Worm (Caenorhabditis elegans) whole organism, L4 larva: ENCODE data around the gene Y54F10AM.11.

ENCODE experiments used
- D1046.2 ChIP-seq: fragments of 200-800 bp; sonication (Bioruptor generic); IDR thresholded peaks from 2 replicates; pipeline ENCODE4 v1.3.6; 2022; ENCODE audit warnings: missing genetic modification characterization, missing compliant biosample characterization
- F26F4.8 ChIP-seq: fragments of 200-800 bp; sonication (Bioruptor generic); conservative IDR thresholded peaks from 2 replicates; pipeline ENCODE4 v1.3.6; 2022; ENCODE audit warnings: missing genetic modification characterization, missing compliant biosample characterization
- T20F7.1 ChIP-seq: fragments of 200-800 bp; sonication (Bioruptor generic); optimal IDR thresholded peaks from 2 replicates; lab custom pipeline; 2018; ENCODE audit warnings: mild to moderate bottlenecking, missing genetic modification characterization, missing compliant biosample characterization
- Y48G9A.11 ChIP-seq: fragments of 200-800 bp; sonication (Bioruptor generic); IDR thresholded peaks from 2 replicates; pipeline ENCODE4 v1.3.6; 2022; ENCODE audit warnings: missing genetic modification reagents, missing genetic modification characterization, missing compliant biosample characterization
- ZK337.2 ChIP-seq: fragments of 200-800 bp; sonication (Bioruptor generic); IDR thresholded peaks from 2 replicates; pipeline ENCODE4 v1.3.6; 2022; ENCODE audit warnings: missing genetic modification reagents, missing genetic modification characterization, missing compliant biosample characterization
- ZK546.5 ChIP-seq, 2 experiments: sonication (generic microtip); optimal IDR thresholded peaks; 2 replicates each; lab custom pipeline; 2017; ENCODE audit warnings: missing biosample characterization in 2 of 2, missing genetic modification characterization in 2 of 2
- aha-1 ChIP-seq: fragments of 150-350 bp; peaks from one replicate; lab custom pipeline; 2014; ENCODE audit warnings: missing biosample characterization, missing genetic modification characterization
- arid-1 ChIP-seq: fragments of 200-800 bp; sonication (Bioruptor generic); conservative IDR thresholded peaks from 2 replicates; pipeline ENCODE4 v1.3.6; 2022; ENCODE audit warnings: missing genetic modification reagents, missing genetic modification characterization, missing compliant biosample characterization
- attf-4 ChIP-seq: sonication (generic microtip); optimal IDR thresholded peaks from 3 replicates; lab custom pipeline; 2017; ENCODE audit warnings: missing biosample characterization, missing genetic modification characterization
- ceh-20 ChIP-seq: fragments of 200-800 bp; sonication (Bioruptor generic); IDR thresholded peaks from 2 replicates; pipeline ENCODE4 v1.3.6; 2022; ENCODE audit warnings: missing genetic modification reagents, missing genetic modification characterization, missing compliant biosample characterization
- ceh-44 ChIP-seq: fragments of 200-800 bp; sonication (Bioruptor generic); IDR thresholded peaks from 2 replicates; pipeline ENCODE4 v1.3.6; 2022; ENCODE audit warnings: missing genetic modification reagents, missing genetic modification characterization, missing compliant biosample characterization
- daf-12 ChIP-seq: fragments of 150-350 bp; optimal IDR thresholded peaks from 2 replicates; lab custom pipeline; 2014; ENCODE audit warnings: missing biosample characterization, missing genetic modification reagents, missing genetic modification characterization
- daf-16 ChIP-seq, 3 experiments: sonication (generic microtip); optimal IDR thresholded peaks; 2 replicates each; lab custom pipeline; 2016 to 2017; ENCODE audit warnings: missing genetic modification characterization in 3 of 3, missing genetic modification reagents in 3 of 3, mild to moderate bottlenecking in 2 of 3, missing compliant biosample characterization in 2 of 3, missing biosample characterization in 1 of 3, moderate library complexity in 1 of 3
- daf-19 ChIP-seq: fragments of 200-800 bp; sonication (Bioruptor generic); conservative IDR thresholded peaks from 2 replicates; pipeline ENCODE4 v1.3.6; 2022; ENCODE audit warnings: missing genetic modification characterization, missing compliant biosample characterization
- dmd-6 ChIP-seq: fragments of 200-800 bp; sonication (Bioruptor generic); IDR thresholded peaks from 2 replicates; pipeline ENCODE4 v1.3.6; 2022; ENCODE audit warnings: missing genetic modification reagents, missing genetic modification characterization, missing compliant biosample characterization
- dmd-8 ChIP-seq: fragments of 200-800 bp; sonication (Bioruptor generic); IDR thresholded peaks from 2 replicates; pipeline ENCODE4 v1.3.6; 2022; ENCODE audit warnings: missing genetic modification characterization, missing compliant biosample characterization
- dpl-1 ChIP-seq: fragments of 150-350 bp; optimal IDR thresholded peaks from 2 replicates; lab custom pipeline; 2014; ENCODE audit warnings: missing biosample characterization, missing genetic modification reagents, missing genetic modification characterization
- duxl-1 ChIP-seq: sonication (generic microtip); optimal IDR thresholded peaks from 2 replicates; lab custom pipeline; 2016; ENCODE audit warnings: mild to moderate bottlenecking, missing genetic modification characterization, moderate library complexity, missing compliant biosample characterization; ENCODE audit not compliant: poor library complexity
- hlh-30 ChIP-seq: sonication (generic microtip); optimal IDR thresholded peaks from 2 replicates; lab custom pipeline; 2017; ENCODE audit warnings: antibody characterized with exemption, mild to moderate bottlenecking, missing genetic modification characterization, missing compliant biosample characterization; ENCODE audit not compliant: insufficient read depth
- jun-1 ChIP-seq: fragments of 150-350 bp; optimal IDR thresholded peaks from 2 replicates; lab custom pipeline; 2014; ENCODE audit warnings: missing biosample characterization, missing genetic modification reagents, missing genetic modification characterization
- lin-15B ChIP-seq: fragments of 150-350 bp; sonication (generic microtip); optimal IDR thresholded peaks from 3 replicates; lab custom pipeline; 2014; ENCODE audit warnings: missing biosample characterization, missing genetic modification characterization
- lin-38 ChIP-seq: fragments of 200-800 bp; sonication (Bioruptor generic); IDR thresholded peaks from 2 replicates; pipeline ENCODE4 v1.3.6; 2022; ENCODE audit warnings: missing genetic modification reagents, missing genetic modification characterization, missing compliant biosample characterization
- lsy-2 ChIP-seq, 2 experiments: fragments of 150-350 bp in 1 of 2; sonication (generic microtip) in 1 of 2; optimal IDR thresholded peaks; 2 replicates each; lab custom pipeline; 2014 to 2017; ENCODE audit warnings: missing biosample characterization in 2 of 2, missing genetic modification characterization in 2 of 2
- mes-2 ChIP-seq: sonication (generic microtip); optimal IDR thresholded peaks from 2 replicates; lab custom pipeline; 2016; ENCODE audit warnings: missing genotype, mild to moderate bottlenecking, missing genetic modification characterization, missing compliant biosample characterization; ENCODE audit not compliant: poor library complexity, severe bottlenecking
- mxl-2 ChIP-seq: fragments of 200-800 bp; sonication (Bioruptor generic); conservative IDR thresholded peaks from 2 replicates; pipeline ENCODE4 v1.3.6; 2022; ENCODE audit warnings: missing genetic modification reagents, missing genetic modification characterization, missing compliant biosample characterization
- mxl-3 ChIP-seq: fragments of 200-800 bp; sonication (Bioruptor generic); optimal IDR thresholded peaks from 2 replicates; lab custom pipeline; 2018; ENCODE audit warnings: mild to moderate bottlenecking, missing genetic modification characterization, missing compliant biosample characterization
- nhr-10 ChIP-seq: fragments of 150-350 bp; optimal IDR thresholded peaks from 2 replicates; lab custom pipeline; 2014; ENCODE audit warnings: missing biosample characterization, missing genetic modification characterization
- nhr-11 ChIP-seq: fragments of 150-350 bp; optimal IDR thresholded peaks from 2 replicates; lab custom pipeline; 2014; ENCODE audit warnings: missing biosample characterization, missing genetic modification characterization
- nhr-237 ChIP-seq: sonication (generic microtip); optimal IDR thresholded peaks from 2 replicates; lab custom pipeline; 2017; ENCODE audit warnings: missing biosample characterization, missing genetic modification characterization
- nhr-41 ChIP-seq: fragments of 200-800 bp; sonication (Bioruptor generic); IDR thresholded peaks from 2 replicates; pipeline ENCODE4 v1.3.6; 2022; ENCODE audit warnings: missing genetic modification reagents, missing genetic modification characterization, missing compliant biosample characterization
- nhr-6 ChIP-seq: fragments of 150-350 bp; optimal IDR thresholded peaks from 2 replicates; lab custom pipeline; 2014; ENCODE audit warnings: missing biosample characterization, missing genetic modification characterization
- php-3 ChIP-seq: fragments of 200-800 bp; sonication (Bioruptor generic); IDR thresholded peaks from 2 replicates; pipeline ENCODE4 v1.3.6; 2022; ENCODE audit warnings: missing genetic modification reagents, missing genetic modification characterization, missing compliant biosample characterization
- sdz-12 ChIP-seq: fragments of 200-800 bp; sonication (Bioruptor generic); optimal IDR thresholded peaks from 2 replicates; lab custom pipeline; 2018; ENCODE audit warnings: mild to moderate bottlenecking, missing genetic modification characterization, missing compliant biosample characterization
- spr-1 ChIP-seq: sonication (generic microtip); optimal IDR thresholded peaks from 2 replicates; lab custom pipeline; 2016; ENCODE audit warnings: mild to moderate bottlenecking, missing genetic modification characterization, missing compliant biosample characterization
- spr-3 ChIP-seq: fragments of 200-800 bp; sonication (Bioruptor generic); optimal IDR thresholded peaks from 2 replicates; lab custom pipeline; 2018; ENCODE audit warnings: mild to moderate bottlenecking, missing genetic modification characterization, missing compliant biosample characterization
- tag-97 ChIP-seq: fragments of 200-800 bp; sonication (Bioruptor generic); IDR thresholded peaks from 2 replicates; pipeline ENCODE4 v1.3.6; 2022; ENCODE audit warnings: missing genetic modification characterization, missing compliant biosample characterization
- unc-62 ChIP-seq, 3 experiments: fragments of 150-350 bp in 1 of 3; sonication (generic microtip); optimal IDR thresholded peaks in 2 of 3; peaks in 1 of 3; 1 replicate in 1 of 3; 2 replicates in 2 of 3; lab custom pipeline; 2014 to 2017; ENCODE audit warnings: missing biosample characterization in 3 of 3, missing genetic modification characterization in 3 of 3, missing genetic modification reagents in 3 of 3, missing genotype in 1 of 3
- zip-11 ChIP-seq: fragments of 200-800 bp; sonication (Bioruptor generic); IDR thresholded peaks from 2 replicates; pipeline ENCODE4 v1.3.6; 2022; ENCODE audit warnings: missing genetic modification characterization, missing compliant biosample characterization

Gene Y54F10AM.11

ce11 chrIII:2532716-2533115, 31.1 kb downstream of the Y54F10AM.11 start (continued):
- TF ChIP-seq mes-2 (tag; lab: Kevin White, UChicago) (no peak), daf-12 (tag; lab: Kevin White, UChicago) (no peak), attf-4 (tag; lab: Kevin White, UChicago) (no peak), daf-19 (GFP tag; lab: Robert Waterston, UW) (no peak), dpl-1 (no peak), dmd-6 (GFP tag; lab: Robert Waterston, UW) (no peak), dmd-8 (GFP tag; lab: Robert Waterston, UW) (no peak), mxl-3 (GFP tag; lab: Kevin White, UChicago) (no peak), ceh-20 (GFP tag; lab: Robert Waterston, UW) (no peak), php-3 (GFP tag; lab: Robert Waterston, UW) (no peak), ZK337.2 (GFP tag; lab: Robert Waterston, UW) (no peak), daf-16 (GFP tag; optimal IDR thresholded peaks at IDR 0.05; lab: Kevin White, UChicago) (no peak), daf-16 (tag; optimal IDR thresholded peaks at IDR 0.05; lab: Kevin White, UChicago) (no peak), F26F4.8 (GFP tag; lab: Robert Waterston, UW) (no peak), nhr-41 (GFP tag; lab: Robert Waterston, UW) (no peak), Y48G9A.11 (GFP tag; lab: Robert Waterston, UW) (no peak), jun-1 (tag; lab: Kevin White, UChicago) (no peak), nhr-10 (tag; lab: Kevin White, UChicago) (no peak), nhr-6 (tag; lab: Kevin White, UChicago) (no peak), hlh-30 (tag; lab: Kevin White, UChicago) (peak; percentile 88), lin-38 (GFP tag; lab: Robert Waterston, UW) (no peak), lin-15B (tag; lab: Kevin White, UChicago) (no peak), spr-3 (GFP tag; lab: Kevin White, UChicago) (no peak), sdz-12 (GFP tag; lab: Kevin White, UChicago) (no peak), T20F7.1 (GFP tag; lab: Kevin White, UChicago) (no peak), D1046.2 (GFP tag; lab: Robert Waterston, UW) (no peak), lsy-2 (tag; optimal IDR thresholded peaks at IDR 0.05; lab: Kevin White, UChicago) (peak; percentile 41 to 63), unc-62 (GFP tag; optimal IDR thresholded peaks at IDR 0.05 in 1 of 2; lab: Kevin White, UChicago) (peak in 1 of 2 experiments; percentile 49), unc-62 (tag; optimal IDR thresholded peaks at IDR 0.05; lab: Kevin White, UChicago) (no peak), duxl-1 (tag; lab: Kevin White, UChicago) (no peak), zip-11 (GFP tag; lab: Robert Waterston, UW) (no peak), ZK546.5 (tag; optimal IDR thresholded peaks at IDR 0.05; lab: Kevin White, UChicago) (no peak), spr-1 (no peak), nhr-237 (tag; lab: Kevin White, UChicago) (no peak), arid-1 (GFP tag; lab: Robert Waterston, UW) (no peak), mxl-2 (no peak), ceh-44 (GFP tag; lab: Robert Waterston, UW) (no peak), nhr-11 (tag; lab: Kevin White, UChicago) (no peak), tag-97 (no peak)

DNA sequence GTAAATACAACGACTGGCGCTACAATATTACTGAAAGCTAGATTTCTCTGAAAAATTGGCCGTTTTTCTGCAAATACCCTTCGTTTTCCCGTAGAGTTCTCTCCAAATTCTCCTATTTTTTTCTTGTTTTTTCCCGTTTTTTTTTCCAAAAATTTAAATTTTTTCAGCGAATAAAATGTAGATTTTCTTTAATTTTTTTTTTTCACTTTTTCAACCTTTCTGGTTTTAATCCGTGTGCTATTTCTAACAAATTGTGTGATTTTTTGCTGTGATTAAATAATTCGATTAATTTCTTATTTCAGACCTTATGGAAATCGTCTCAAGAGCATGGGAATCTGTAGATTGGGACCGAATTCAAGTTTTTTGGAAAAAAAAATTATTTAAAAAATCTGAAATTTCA, 33.5 kb downstream of the Y54F10AM.11 start, which contains the start of gene cone-1:
TSS of gene cone-1 (plus strand) at position 301 of the 400 bp plus-strand sequence.
- TF ChIP-seq aha-1 (tag; lab: Kevin White, UChicago) (peak; percentile 27), nhr-41 (GFP tag; lab: Robert Waterston, UW) (no peak)
